Fruit fly (Drosophila melanogaster): Measurements from ENCODE around the gene Octbeta1R.

The Octbeta1R gene

dm6 chr3R:22455335-22455985, 41.6 kb upstream of the Octbeta1R start (continued):
- TF ChIP-seq CG8290 (GFP tag; optimal IDR thresholded peaks at IDR 0.05) (no peak), CG8290 (tag; optimal IDR thresholded peaks at IDR 0.05) (no peak), Neu2 (GFP tag; optimal IDR thresholded peaks at IDR 0.05; ENCODE audit: borderline replicate concordance) (no peak), dimm (GFP tag; IDR thresholded peaks at IDR 0.05) (no peak), kni (GFP tag; optimal IDR thresholded peaks at IDR 0.05) (no peak), insv (GFP tag; optimal IDR thresholded peaks at IDR 0.05) (no peak), sqz (GFP tag; optimal IDR thresholded peaks at IDR 0.05) (no peak), CG7839 (tag; optimal IDR thresholded peaks at IDR 0.05) (peak; percentile 37), CG17612 (GFP tag; IDR thresholded peaks at IDR 0.05) (no peak), CG31388 (GFP tag; optimal IDR thresholded peaks at IDR 0.05) (no peak), CG6272 (GFP tag; IDR thresholded peaks at IDR 0.05) (no peak), CoRest (tag; optimal IDR thresholded peaks at IDR 0.05) (peak; percentile 14), CG4404 (GFP tag; IDR thresholded peaks at IDR 0.05) (no peak), CG8478 (optimal IDR thresholded peaks at IDR 0.05) (no peak), Hmx (GFP tag; optimal IDR thresholded peaks at IDR 0.05) (no peak), da (GFP tag; optimal IDR thresholded peaks at IDR 0.05) (no peak), CG30403 (GFP tag; optimal IDR thresholded peaks at IDR 0.05) (peak; percentile 32), chinmo (GFP tag; IDR thresholded peaks at IDR 0.05; ENCODE audit: partially characterized antibody) (no peak), toy (GFP tag; IDR thresholded peaks at IDR 0.05) (no peak), bcd (GFP tag; optimal IDR thresholded peaks at IDR 0.05) (peak; percentile 12), CG17359 (tag; optimal IDR thresholded peaks at IDR 0.05) (no peak), Elba2 (GFP tag; optimal IDR thresholded peaks at IDR 0.05) (no peak), CG4328 (GFP tag; optimal IDR thresholded peaks at IDR 0.05) (no peak), CG3838 (GFP tag; optimal IDR thresholded peaks at IDR 0.05) (no peak), CG4424 (GFP tag; optimal IDR thresholded peaks at IDR 0.05) (no peak), Dad (GFP tag; optimal IDR thresholded peaks at IDR 0.05) (no peak), Aef1 (GFP tag; IDR thresholded peaks at IDR 0.05) (no peak), otp (GFP tag; IDR thresholded peaks at IDR 0.05) (no peak), Hsf (GFP tag; optimal IDR thresholded peaks at IDR 0.05) (no peak), CG11398 (GFP tag; optimal IDR thresholded peaks at IDR 0.05) (no peak), Oli (tag; optimal IDR thresholded peaks at IDR 0.05) (peak; percentile 34), CG7357 (GFP tag; IDR thresholded peaks at IDR 0.05) (no peak), CG10267 (tag; optimal IDR thresholded peaks at IDR 0.05) (no peak), klu (GFP tag; IDR thresholded peaks at IDR 0.05) (no peak), HmgD (GFP tag; optimal IDR thresholded peaks at IDR 0.05) (no peak), CG16863 (GFP tag; optimal IDR thresholded peaks at IDR 0.05) (no peak), emc (GFP tag; optimal IDR thresholded peaks at IDR 0.05) (no peak), CG4707 (GFP tag; optimal IDR thresholded peaks at IDR 0.05) (no peak), BEAF-32 (GFP tag; optimal IDR thresholded peaks at IDR 0.05) (no peak), Rfx (GFP tag; IDR thresholded peaks at IDR 0.05) (no peak), zfh1 (GFP tag; IDR thresholded peaks at IDR 0.05) (no peak), Ets65A (GFP tag) (peak; percentile 90), ab (GFP tag; optimal IDR thresholded peaks at IDR 0.05) (no peak), knrl (GFP tag; IDR thresholded peaks at IDR 0.05; ENCODE audit: partially characterized antibody) (no peak), Hr78 (GFP tag; optimal IDR thresholded peaks at IDR 0.05) (no peak), eyg (GFP tag; optimal IDR thresholded peaks at IDR 0.05) (no peak), tin (GFP tag; optimal IDR thresholded peaks at IDR 0.05) (no peak), CG10462 (GFP tag; optimal IDR thresholded peaks at IDR 0.05) (no peak), mam (GFP tag; optimal IDR thresholded peaks at IDR 0.05) (no peak), Adf1 (GFP tag; IDR thresholded peaks at IDR 0.05) (no peak), Rx (GFP tag; IDR thresholded peaks at IDR 0.05) (no peak), D19B (GFP tag; optimal IDR thresholded peaks at IDR 0.05) (no peak), CG6854 (GFP tag; optimal IDR thresholded peaks at IDR 0.05) (no peak)
